Worm (Caenorhabditis elegans): ENCODE results near the gene C30A5.10.

ce11 chrIII:8176265-8176664, 33.4 kb downstream of the C30A5.10 start, which contains the start of gene C50C3.12:
- TF ChIP-seq sox-4 (tag; optimal IDR thresholded peaks at IDR 0.05) = no peak
- TF ChIP-seq nfya-1 (tag; optimal IDR thresholded peaks at IDR 0.05) = no peak
